Fruit fly (Drosophila melanogaster) S2 (cell line): ENCODE data around the gene Art9.

Experiments
- CG8478 ChIP-seq: fragments of >200 bp; optimal IDR thresholded peaks from 2 replicates; lab custom pipeline; 2018
- CTCF ChIP-seq, 2 experiments: fragments of >200 bp; optimal IDR thresholded peaks; 2 replicates each; lab custom pipeline; 2018

- TF ChIP-seq CG8478, result no peak
- TF ChIP-seq CTCF (optimal IDR thresholded peaks at IDR 0.05; lab: Kevin White, UChicago), result no peak
Observed at dm6 chr3R:13992126-13992535, 48.9 kb upstream of the Art9 start.
